Fruit fly (Drosophila melanogaster): ENCODE results near the gene bou.

Gene bou

dm6 chrX:7011063-7011743 lies 24.9 kb downstream of the bou start, which contains the start of the genes cm, sloth1 and sloth2 (continued):
- TF ChIP-seq ftz-f1 (GFP tag; optimal IDR thresholded peaks at IDR 0.05) (peak; percentile 45), CG11560 (tag; IDR thresholded peaks at IDR 0.05) (peak; percentile 52; the same call in 1 of the 3 replicates), CG7963 (GFP tag; IDR thresholded peaks at IDR 0.05; ENCODE audit: partially characterized antibody) (peak; percentile 62), sqz (GFP tag; optimal IDR thresholded peaks at IDR 0.05) (peak; percentile 81), ewg (GFP tag; optimal IDR thresholded peaks at IDR 0.05) (peak; percentile 64), CG13894 (tag; optimal IDR thresholded peaks at IDR 0.05) (peak; percentile 77), cato (GFP tag; optimal IDR thresholded peaks at IDR 0.05; ENCODE audit: borderline replicate concordance) (peak; percentile 74), phol (tag; optimal IDR thresholded peaks at IDR 0.05) (peak; percentile 83), CG9817 (tag; optimal IDR thresholded peaks at IDR 0.05) (peak; percentile 90), bab2 (GFP tag; optimal IDR thresholded peaks at IDR 0.05) (peak; percentile 93), mld (GFP tag; IDR thresholded peaks at IDR 0.05; ENCODE audit: partially characterized antibody) (no peak), salm (tag; optimal IDR thresholded peaks at IDR 0.05) (peak; percentile 74), CG4424 (GFP tag; optimal IDR thresholded peaks at IDR 0.05) (peak; percentile 80), ash1 (GFP tag; optimal IDR thresholded peaks at IDR 0.05) (no peak), CG6683 (GFP tag; optimal IDR thresholded peaks at IDR 0.05) (peak; percentile 45), CG7271 (tag; optimal IDR thresholded peaks at IDR 0.05) (peak; percentile 69), danr (GFP tag; IDR thresholded peaks at IDR 0.05) (peak; percentile 62), Myb (GFP tag; optimal IDR thresholded peaks at IDR 0.05) (peak; percentile 69), onecut (GFP tag; IDR thresholded peaks at IDR 0.05) (peak; percentile 68), lola (GFP tag; optimal IDR thresholded peaks at IDR 0.05) (peak in 1 of 3 experiments; percentile 86), Hsf (GFP tag; optimal IDR thresholded peaks at IDR 0.05) (peak; percentile 92), h (optimal IDR thresholded peaks at IDR 0.05) (no peak), CG10959 (GFP tag; IDR thresholded peaks at IDR 0.05) (peak; percentile 76), trh (GFP tag; optimal IDR thresholded peaks at IDR 0.05) (peak; percentile 81), scrt (GFP tag; optimal IDR thresholded peaks at IDR 0.05) (peak; percentile 57), CG31388 (GFP tag; optimal IDR thresholded peaks at IDR 0.05) (peak; percentile 41), E2f1 (GFP tag; IDR thresholded peaks at IDR 0.05) (peak; percentile 87), CG34422 (GFP tag; IDR thresholded peaks at IDR 0.05) (peak; percentile 91), CG6854 (GFP tag; optimal IDR thresholded peaks at IDR 0.05) (peak; percentile 14), CG18262 (tag; optimal IDR thresholded peaks at IDR 0.05) (peak; percentile 74), gem (tag; optimal IDR thresholded peaks at IDR 0.05) (peak; percentile 93), dmrt11E (tag; optimal IDR thresholded peaks at IDR 0.05) (peak; percentile 86), ERR (GFP tag; optimal IDR thresholded peaks at IDR 0.05) (peak; percentile 64), CG12744 (GFP tag; optimal IDR thresholded peaks at IDR 0.05) (peak; percentile 79), Nf-YA (GFP tag; IDR thresholded peaks at IDR 0.05) (peak; percentile 72), Adf1 (GFP tag; IDR thresholded peaks at IDR 0.05) (peak; percentile 39), Gsc (GFP tag; IDR thresholded peaks at IDR 0.05) (0 out of 2 replicates have a peak, but pooled peaks have one; percentile 9), CG4820 (GFP tag; optimal IDR thresholded peaks at IDR 0.05) (peak; percentile 79), Mad (GFP tag; optimal IDR thresholded peaks at IDR 0.05) (peak; percentile 89), Nf-YB (GFP tag; optimal IDR thresholded peaks at IDR 0.05) (peak; percentile 61), CG6813 (GFP tag; optimal IDR thresholded peaks at IDR 0.05) (peak; percentile 58), row (GFP tag; IDR thresholded peaks at IDR 0.05) (peak; percentile 97), Fer2 (tag; optimal IDR thresholded peaks at IDR 0.05) (peak; percentile 75), tgo (GFP tag; IDR thresholded peaks at IDR 0.05) (peak; percentile 85), NFAT (GFP tag; IDR thresholded peaks at IDR 0.05) (peak; percentile 79), CG33557 (GFP tag; optimal IDR thresholded peaks at IDR 0.05) (peak; percentile 81), C15 (GFP tag; IDR thresholded peaks at IDR 0.05) (no peak), Six4 (GFP tag; optimal IDR thresholded peaks at IDR 0.05) (peak; percentile 77), sna (GFP tag; IDR thresholded peaks at IDR 0.05; ENCODE audit: partially characterized antibody) (peak; percentile 90)
